Worm (Caenorhabditis elegans): ENCODE data around the gene pkd-2.

DNA sequence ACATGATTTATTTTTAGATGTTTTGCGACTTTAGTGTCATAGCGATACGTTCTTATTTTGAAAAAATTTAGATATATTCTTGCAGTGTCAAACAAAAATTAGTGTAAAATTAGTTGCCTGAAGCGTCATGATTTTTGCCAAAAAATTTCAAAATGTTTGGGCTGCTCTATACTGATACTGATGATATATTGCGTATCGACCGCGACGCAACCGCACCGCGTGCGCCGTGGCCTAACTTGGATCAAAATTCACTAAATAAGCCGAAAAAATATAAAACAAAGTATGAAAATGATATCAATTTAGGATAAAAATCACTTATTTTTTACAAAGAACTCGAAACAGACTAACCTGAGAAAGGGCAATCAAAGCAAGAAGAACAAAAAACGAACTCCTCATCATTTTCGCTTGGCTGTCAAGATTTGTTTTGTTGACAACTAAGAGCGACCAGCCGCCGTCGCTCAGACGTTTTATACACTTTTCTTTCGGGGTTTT, 40.6 kb upstream of the pkd-2 start, which contains the start of gene ccg-1:
- TF ChIP-seq dao-5 (tag; optimal IDR thresholded peaks at IDR 0.05) = no peak
- TF ChIP-seq him-1 (tag; optimal IDR thresholded peaks at IDR 0.05) = no peak

Data from whole organism, L4/young adult.